Worm (Caenorhabditis elegans) whole organism, L4/young adult: ENCODE measurements around the gene F36G9.13.

Source experiments
- W03F9.2 ChIP-seq: fragments of 150-350 bp; optimal IDR thresholded peaks from 2 replicates; lab custom pipeline; 2014; ENCODE audit warnings: missing biosample characterization, missing genetic modification characterization
- dao-5 ChIP-seq: sonication (generic microtip); optimal IDR thresholded peaks from 2 replicates; lab custom pipeline; 2016; ENCODE audit warnings: missing genotype, missing genetic modification characterization, moderate library complexity, missing compliant biosample characterization

DNA sequence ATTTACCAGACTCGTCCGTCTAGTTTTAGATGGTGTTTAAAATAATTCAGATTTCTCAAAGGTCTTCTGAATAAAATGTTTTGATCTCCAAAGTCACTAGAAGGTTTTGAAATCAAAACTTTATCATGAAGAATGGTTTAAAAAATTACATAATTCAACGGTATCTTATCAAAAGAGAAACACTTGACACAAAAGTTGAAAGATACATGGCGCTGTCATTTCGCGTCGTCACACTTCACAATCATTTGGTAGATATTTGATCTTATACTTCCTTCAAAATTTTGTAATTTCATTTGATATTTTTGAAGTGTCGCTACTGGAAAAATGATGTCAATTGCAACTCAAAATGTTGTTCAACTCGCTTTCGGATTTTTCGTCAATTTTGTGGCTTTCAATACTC is 26.0 kb upstream of the F36G9.13 start, which contains the start of gene F36G9.3:
- TF ChIP-seq W03F9.2 (tag; lab: Kevin White, UChicago), result no peak
- TF ChIP-seq dao-5 (tag; lab: Kevin White, UChicago), result no peak
